Comparison of ENCODE assay signal across 4 fruit fly cellular contexts in the genomic region with DNA sequence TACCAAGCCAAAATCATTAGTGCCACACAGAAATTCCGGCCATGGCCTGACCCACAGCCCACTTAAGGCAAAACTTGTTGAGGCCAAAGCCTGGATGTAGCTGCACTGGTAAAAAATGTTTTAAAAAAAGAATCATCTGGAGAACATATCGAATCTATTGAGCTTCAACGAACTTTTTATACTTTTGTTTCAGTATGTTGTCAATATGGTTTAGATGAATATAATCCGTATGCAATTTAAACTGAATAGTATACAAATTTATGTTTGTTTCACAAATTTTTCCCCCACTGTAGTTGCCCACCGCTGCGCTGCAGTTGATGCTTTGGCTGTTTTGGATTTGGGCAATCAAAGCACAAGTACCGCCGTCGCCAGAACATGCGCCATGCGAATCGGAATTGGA.
TF ChIP-seq lines count a peak whose summit lies in the region.

No protein-coding gene starts in this region.

- TF ChIP-seq CTCF in whole organism, embryonic (GFP tag; optimal IDR thresholded peaks at IDR 0.05; lab: Kevin White, UChicago), result no peak

TF ChIP-seq in whole organism, embryonic, 481 proteins besides CTCF, POLR2A, EP300 and RAD21:
- TF ChIP-seq Drgx (GFP tag; IDR thresholded peaks at IDR 0.05; lab: Robert Waterston, UW) (peak; percentile 60; the same call in 1 of the 2 replicates), BtbVII (GFP tag; optimal IDR thresholded peaks at IDR 0.05; lab: Kevin White, UChicago) (no peak), Sin3A (optimal IDR thresholded peaks at IDR 0.05; lab: Kevin White, UChicago) (no peak), CG11456 (GFP tag; IDR thresholded peaks at IDR 0.05; lab: Robert Waterston, UW) (no peak), HLH54F (GFP tag; optimal IDR thresholded peaks at IDR 0.05; lab: Kevin White, UChicago) (no peak)

TF ChIP-seq in whole organism, prepupa, 60 proteins besides CTCF, POLR2A, EP300 and RAD21 (continues in another document):
- TF ChIP-seq CG6808 (GFP tag; optimal IDR thresholded peaks at IDR 0.05; lab: Kevin White, UChicago), result no peak
- no peak for TF ChIP-seq dsx (GFP tag; optimal IDR thresholded peaks at IDR 0.05; lab: Kevin White, UChicago; ENCODE audit: poor library complexity, severe bottlenecking)
- no peak for TF ChIP-seq CG34406 (GFP tag; optimal IDR thresholded peaks at IDR 0.05; lab: Kevin White, UChicago)
- peak; percentile 16 for TF ChIP-seq vri (GFP tag; optimal IDR thresholded peaks at IDR 0.05; lab: Kevin White, UChicago)
- no peak for TF ChIP-seq Hr38 (GFP tag; optimal IDR thresholded peaks at IDR 0.05; lab: Kevin White, UChicago)
- peak; percentile 15 for TF ChIP-seq OdsH (GFP tag; optimal IDR thresholded peaks at IDR 0.05; lab: Kevin White, UChicago)
- no peak for TF ChIP-seq Hr39 (GFP tag; optimal IDR thresholded peaks at IDR 0.05; lab: Kevin White, UChicago)
- no peak for TF ChIP-seq CG11294 (GFP tag; IDR thresholded peaks at IDR 0.05; lab: Robert Waterston, UW)
- peak; percentile 18 for TF ChIP-seq CG4318 (GFP tag; optimal IDR thresholded peaks at IDR 0.05; lab: Kevin White, UChicago)
- TF ChIP-seq Blimp-1 (GFP tag; optimal IDR thresholded peaks at IDR 0.05; lab: Kevin White, UChicago), result no peak
- peak; percentile 11 for TF ChIP-seq Eip78C (GFP tag; lab: Kevin White, UChicago)
- no peak for TF ChIP-seq pdm3 (GFP tag; optimal IDR thresholded peaks at IDR 0.05; lab: Kevin White, UChicago)
- no peak for TF ChIP-seq lz (GFP tag; optimal IDR thresholded peaks at IDR 0.05; lab: Kevin White, UChicago)
- TF ChIP-seq Smox (GFP tag; optimal IDR thresholded peaks at IDR 0.05; lab: Kevin White, UChicago), result peak; percentile 3
- TF ChIP-seq fkh (GFP tag; optimal IDR thresholded peaks at IDR 0.05; lab: Kevin White, UChicago), result no peak
- TF ChIP-seq CG7368 (GFP tag; optimal IDR thresholded peaks at IDR 0.05; lab: Kevin White, UChicago), result no peak
- TF ChIP-seq Sox102F (GFP tag; optimal IDR thresholded peaks at IDR 0.05; lab: Kevin White, UChicago), result peak; percentile 22
- TF ChIP-seq Sox14 (GFP tag; optimal IDR thresholded peaks at IDR 0.05; lab: Kevin White, UChicago), result peak; percentile 16
- TF ChIP-seq Ets96B (tag; optimal IDR thresholded peaks at IDR 0.05; lab: Kevin White, UChicago), result no peak
- TF ChIP-seq CG8319 (GFP tag; optimal IDR thresholded peaks at IDR 0.05; lab: Kevin White, UChicago), result no peak
- TF ChIP-seq fd85E (GFP tag; optimal IDR thresholded peaks at IDR 0.05; lab: Kevin White, UChicago), result no peak
- TF ChIP-seq CG15336 (GFP tag; IDR thresholded peaks at IDR 0.05; lab: Robert Waterston, UW), result peak; percentile 42; the same call in 1 of the 2 replicates
- peak; percentile 57; the same call in 2 of the 3 replicates for TF ChIP-seq CG6163 (GFP tag; IDR thresholded peaks at IDR 0.05; lab: Robert Waterston, UW)
- no peak for TF ChIP-seq Eip75B (GFP tag; optimal IDR thresholded peaks at IDR 0.05; lab: Kevin White, UChicago)
- TF ChIP-seq CG8632 (GFP tag; optimal IDR thresholded peaks at IDR 0.05; lab: Kevin White, UChicago), result no peak
- no peak for TF ChIP-seq CG6854 (GFP tag; optimal IDR thresholded peaks at IDR 0.05; lab: Kevin White, UChicago)
- TF ChIP-seq spab (GFP tag; optimal IDR thresholded peaks at IDR 0.05; lab: Kevin White, UChicago), result no peak
- TF ChIP-seq topi (GFP tag; optimal IDR thresholded peaks at IDR 0.05; lab: Kevin White, UChicago), result peak; percentile 13

TF ChIP-seq in whole organism, pupa, 21 proteins besides CTCF, POLR2A, EP300 and RAD21:
- no peak for TF ChIP-seq CG15710 (tag; optimal IDR thresholded peaks at IDR 0.05; lab: Kevin White, UChicago)
- no peak for TF ChIP-seq gl (tag; optimal IDR thresholded peaks at IDR 0.05; lab: Kevin White, UChicago)
- TF ChIP-seq rn (GFP tag; IDR thresholded peaks at IDR 0.05; lab: Robert Waterston, UW), result no peak
- 0 out of 3 replicates have a peak, but pooled peaks have one; percentile 41 for TF ChIP-seq CG4496 (GFP tag; IDR thresholded peaks at IDR 0.05; lab: Robert Waterston, UW)
- no peak for TF ChIP-seq CG32121 (GFP tag; IDR thresholded peaks at IDR 0.05; lab: Robert Waterston, UW)
- TF ChIP-seq CG34367 (tag; optimal IDR thresholded peaks at IDR 0.05; lab: Kevin White, UChicago), result no peak
- TF ChIP-seq Pif1A (GFP tag; optimal IDR thresholded peaks at IDR 0.05; lab: Kevin White, UChicago), result peak; percentile 37
- no peak for TF ChIP-seq CG9948 (tag; optimal IDR thresholded peaks at IDR 0.05; lab: Kevin White, UChicago)
- peak; percentile 74 for TF ChIP-seq CG14655 (GFP tag; optimal IDR thresholded peaks at IDR 0.05; lab: Kevin White, UChicago)
- TF ChIP-seq fd96Ca (GFP tag; IDR thresholded peaks at IDR 0.05; lab: Robert Waterston, UW), result no peak
- no peak for TF ChIP-seq CG17806 (tag; optimal IDR thresholded peaks at IDR 0.05; lab: Kevin White, UChicago)
- no peak for TF ChIP-seq D1 (tag; optimal IDR thresholded peaks at IDR 0.05; lab: Kevin White, UChicago)
- peak; percentile 55 for TF ChIP-seq CG12605 (GFP tag; IDR thresholded peaks at IDR 0.05; lab: Robert Waterston, UW)
- no peak for TF ChIP-seq Snoo (tag; optimal IDR thresholded peaks at IDR 0.05; lab: Kevin White, UChicago)
- TF ChIP-seq Ets98B (GFP tag; IDR thresholded peaks at IDR 0.05; lab: Robert Waterston, UW), result 0 out of 2 replicates have a peak, but pooled peaks have one; percentile 13
- TF ChIP-seq EcR (GFP tag; optimal IDR thresholded peaks at IDR 0.05; lab: Kevin White, UChicago), result no peak
- TF ChIP-seq CG10348 (GFP tag; IDR thresholded peaks at IDR 0.05; lab: Robert Waterston, UW), result no peak
- TF ChIP-seq Pif1B (GFP tag; optimal IDR thresholded peaks at IDR 0.05; lab: Kevin White, UChicago), result no peak
- TF ChIP-seq CG13204 (GFP tag; optimal IDR thresholded peaks at IDR 0.05; lab: Kevin White, UChicago), result no peak
- TF ChIP-seq CG8159 (tag; optimal IDR thresholded peaks at IDR 0.05; lab: Kevin White, UChicago), result no peak
- peak; percentile 64 for TF ChIP-seq CG8301 (tag; optimal IDR thresholded peaks at IDR 0.05; lab: Kevin White, UChicago)

TF ChIP-seq in whole organism, wandering third instar larva, 38 proteins besides CTCF, POLR2A, EP300 and RAD21:
- TF ChIP-seq Dif (GFP tag; optimal IDR thresholded peaks at IDR 0.05; lab: Kevin White, UChicago; ENCODE audit: partially characterized antibody) (no peak), dsf (GFP tag; optimal IDR thresholded peaks at IDR 0.05; lab: Kevin White, UChicago; ENCODE audit: borderline replicate concordance) (no peak), HLH106 (tag; optimal IDR thresholded peaks at IDR 0.05; lab: Kevin White, UChicago) (no peak), sage (GFP tag; optimal IDR thresholded peaks at IDR 0.05; lab: Kevin White, UChicago) (no peak), ey (GFP tag; optimal IDR thresholded peaks at IDR 0.05; lab: Kevin White, UChicago) (peak; percentile 11), Hr83 (GFP tag; optimal IDR thresholded peaks at IDR 0.05; lab: Kevin White, UChicago; ENCODE audit: poor library complexity, severe bottlenecking) (no peak), woc (GFP tag; optimal IDR thresholded peaks at IDR 0.05; lab: Kevin White, UChicago) (peak; percentile 12), rgr (GFP tag; optimal IDR thresholded peaks at IDR 0.05; lab: Kevin White, UChicago) (peak; percentile 19), Rel (GFP tag; optimal IDR thresholded peaks at IDR 0.05; lab: Kevin White, UChicago) (no peak), Rel (tag; optimal IDR thresholded peaks at IDR 0.05; lab: Kevin White, UChicago) (no peak), foxo (GFP tag; optimal IDR thresholded peaks at IDR 0.05; lab: Kevin White, UChicago) (peak in 1 of 2 experiments; percentile 29), Abd-B (GFP tag; optimal IDR thresholded peaks at IDR 0.05; lab: Kevin White, UChicago) (no peak), Vsx2 (GFP tag; optimal IDR thresholded peaks at IDR 0.05; lab: Kevin White, UChicago; ENCODE audit: partially characterized antibody) (no peak), tai (GFP tag; optimal IDR thresholded peaks at IDR 0.05; lab: Kevin White, UChicago) (no peak), Hr78 (GFP tag; optimal IDR thresholded peaks at IDR 0.05; lab: Kevin White, UChicago) (no peak), CrebA (GFP tag; optimal IDR thresholded peaks at IDR 0.05; lab: Kevin White, UChicago; ENCODE audit: borderline replicate concordance) (no peak), lola (GFP tag; optimal IDR thresholded peaks at IDR 0.05; lab: Kevin White, UChicago) (no peak), fru (GFP tag; optimal IDR thresholded peaks at IDR 0.05; lab: Kevin White, UChicago) (peak; percentile 20), OdsH (GFP tag; optimal IDR thresholded peaks at IDR 0.05; lab: Kevin White, UChicago) (no peak), brk (GFP tag; optimal IDR thresholded peaks at IDR 0.05; lab: Kevin White, UChicago) (no peak), Hnf4 (GFP tag; optimal IDR thresholded peaks at IDR 0.05; lab: Kevin White, UChicago) (no peak), usp (GFP tag; optimal IDR thresholded peaks at IDR 0.05; lab: Kevin White, UChicago) (no peak), GATAd (GFP tag; optimal IDR thresholded peaks at IDR 0.05; lab: Kevin White, UChicago) (no peak), pan (optimal IDR thresholded peaks at IDR 0.05; lab: Kevin White, UChicago) (no peak), Mio (GFP tag; optimal IDR thresholded peaks at IDR 0.05; lab: Kevin White, UChicago) (no peak), h (GFP tag; optimal IDR thresholded peaks at IDR 0.05; lab: Kevin White, UChicago) (peak; percentile 33), psq (GFP tag; optimal IDR thresholded peaks at IDR 0.05; lab: Kevin White, UChicago) (no peak)
